Worm (Caenorhabditis elegans) whole organism, young adult: ENCODE results near the gene zzz-1.

Experiments used
- B0336.3 ChIP-seq: fragments of 200-800 bp; sonication (Bioruptor generic); IDR thresholded peaks from 2 replicates; pipeline ENCODE4 v1.3.6; 2022; ENCODE audit warnings: missing genetic modification characterization, missing compliant biosample characterization
- C17E4.6 ChIP-seq: fragments of 200-800 bp; sonication (Bioruptor generic); IDR thresholded peaks from 2 replicates; pipeline ENCODE4 v1.3.6; 2022; ENCODE audit warnings: missing genetic modification reagents, missing genetic modification characterization, missing compliant biosample characterization
- F10E7.11 ChIP-seq: sonication (generic microtip); optimal IDR thresholded peaks from 2 replicates; lab custom pipeline; 2017; ENCODE audit warnings: mild to moderate bottlenecking, missing genetic modification characterization, moderate library complexity, missing compliant biosample characterization
- F52B5.7 ChIP-seq: sonication (generic microtip); optimal IDR thresholded peaks from 2 replicates; lab custom pipeline; 2016; ENCODE audit warnings: mild to moderate bottlenecking, missing genetic modification characterization, missing compliant biosample characterization
- F57A8.1 ChIP-seq: fragments of 200-800 bp; sonication (Bioruptor generic); optimal IDR thresholded peaks from 2 replicates; lab custom pipeline; 2018; ENCODE audit warnings: mild to moderate bottlenecking, missing genetic modification characterization, moderate library complexity, missing compliant biosample characterization
- F57C9.4 ChIP-seq: sonication (generic microtip); optimal IDR thresholded peaks from 2 replicates; lab custom pipeline; 2017; ENCODE audit warnings: mild to moderate bottlenecking, missing genetic modification characterization, missing compliant biosample characterization
- K12H6.12 ChIP-seq: fragments of 200-800 bp; sonication (Bioruptor generic); optimal IDR thresholded peaks from 2 replicates; lab custom pipeline; 2018; ENCODE audit warnings: mild to moderate bottlenecking, missing genetic modification characterization, missing compliant biosample characterization
- T26A5.8 ChIP-seq: sonication (generic microtip); optimal IDR thresholded peaks from 2 replicates; lab custom pipeline; 2016; ENCODE audit warnings: missing genetic modification characterization, missing compliant biosample characterization
- ZK185.1 ChIP-seq: sonication (generic microtip); optimal IDR thresholded peaks from 2 replicates; lab custom pipeline; 2016; ENCODE audit warnings: mild to moderate bottlenecking, missing genetic modification characterization, missing compliant biosample characterization; ENCODE audit not compliant: poor library complexity, severe bottlenecking
- ama-1 ChIP-seq, 3 experiments: fragments of 150-350 bp in 1 of 3; sonication (generic microtip) in 2 of 3; optimal IDR thresholded peaks; 2 replicates each; lab custom pipeline; 2014 to 2018; ENCODE audit warnings: missing biosample characterization in 2 of 3, missing genetic modification characterization in 2 of 3, missing genetic modification reagents in 2 of 3
- aptf-2 ChIP-seq: fragments of 200-800 bp; sonication (Bioruptor generic); conservative IDR thresholded peaks from 2 replicates; pipeline ENCODE4 v1.3.6; 2022; ENCODE audit warnings: missing genetic modification reagents, missing genetic modification characterization, missing compliant biosample characterization
- atf-7 ChIP-seq: sonication (generic microtip); optimal IDR thresholded peaks from 2 replicates; lab custom pipeline; 2017; ENCODE audit warnings: mild to moderate bottlenecking, missing genetic modification characterization, missing compliant biosample characterization
- bed-2 ChIP-seq: fragments of 200-800 bp; sonication (Bioruptor generic); IDR thresholded peaks from 2 replicates; pipeline ENCODE4 v1.3.6; 2022; ENCODE audit warnings: missing genetic modification reagents, missing genetic modification characterization, missing compliant biosample characterization
- cebp-1 ChIP-seq, 2 experiments: fragments of 200-800 bp in 1 of 2; sonication (Bioruptor generic) in 1 of 2; sonication (generic microtip) in 1 of 2; IDR thresholded peaks in 1 of 2; optimal IDR thresholded peaks in 1 of 2; 2 replicates each; pipeline versions ENCODE4 v1.3.6 to Lab custom; 2017 to 2022; ENCODE audit warnings: missing compliant biosample characterization in 2 of 2, missing genetic modification characterization in 2 of 2, mild to moderate bottlenecking in 1 of 2, missing genetic modification reagents in 1 of 2, moderate library complexity in 1 of 2
- ceh-100 ChIP-seq: fragments of 200-800 bp; sonication (Bioruptor generic); IDR thresholded peaks from 2 replicates; pipeline ENCODE4 v1.3.6; 2022; ENCODE audit warnings: missing genetic modification reagents, missing genetic modification characterization, missing compliant biosample characterization
- ceh-79 ChIP-seq: sonication (generic microtip); optimal IDR thresholded peaks from 2 replicates; lab custom pipeline; 2017; ENCODE audit warnings: mild to moderate bottlenecking, missing genetic modification characterization, missing compliant biosample characterization
- ceh-91 ChIP-seq: fragments of 200-800 bp; sonication (Bioruptor generic); IDR thresholded peaks from 2 replicates; pipeline ENCODE4 v1.3.6; 2022; ENCODE audit warnings: missing genetic modification reagents, missing genetic modification characterization, missing compliant biosample characterization
- chd-7 ChIP-seq: sonication (generic microtip); optimal IDR thresholded peaks from 2 replicates; lab custom pipeline; 2016; ENCODE audit warnings: mild to moderate bottlenecking, missing genetic modification characterization, moderate library complexity, missing compliant biosample characterization
- die-1 ChIP-seq: sonication (generic microtip); optimal IDR thresholded peaks from 2 replicates; lab custom pipeline; 2016; ENCODE audit warnings: missing genotype, mild to moderate bottlenecking, missing genetic modification characterization, missing compliant biosample characterization
- dpff-1 ChIP-seq: sonication (generic microtip); optimal IDR thresholded peaks from 2 replicates; lab custom pipeline; 2017; ENCODE audit warnings: mild to moderate bottlenecking, missing genetic modification characterization, missing compliant biosample characterization
- egl-18 ChIP-seq: fragments of 200-800 bp; sonication (Bioruptor generic); IDR thresholded peaks from 2 replicates; pipeline ENCODE4 v1.3.6; 2022; ENCODE audit warnings: missing genetic modification reagents, missing genetic modification characterization, missing compliant biosample characterization
- egrh-3 ChIP-seq: fragments of 200-800 bp; sonication (Bioruptor generic); IDR thresholded peaks from 2 replicates; pipeline ENCODE4 v1.3.6; 2022; ENCODE audit warnings: missing genetic modification reagents, missing genetic modification characterization, missing compliant biosample characterization
- fkh-3 ChIP-seq: sonication (generic microtip); optimal IDR thresholded peaks from 2 replicates; lab custom pipeline; 2016; ENCODE audit warnings: mild to moderate bottlenecking, missing genetic modification characterization, missing compliant biosample characterization
- him-1 ChIP-seq: sonication (generic microtip); optimal IDR thresholded peaks from 2 replicates; lab custom pipeline; 2016; ENCODE audit warnings: missing genotype, missing genetic modification reagents, missing genetic modification characterization, missing compliant biosample characterization
- hmg-1.2 ChIP-seq: fragments of 200-800 bp; sonication (Bioruptor generic); IDR thresholded peaks from 2 replicates; pipeline ENCODE4 v1.3.6; 2022; ENCODE audit warnings: missing genetic modification reagents, missing genetic modification characterization, missing compliant biosample characterization
- let-526 ChIP-seq: fragments of 200-800 bp; sonication (Bioruptor generic); IDR thresholded peaks from 2 replicates; pipeline ENCODE4 v1.3.6; 2022; ENCODE audit warnings: missing genetic modification reagents, missing genetic modification characterization, missing compliant biosample characterization
- lin-40 ChIP-seq: sonication (generic microtip); optimal IDR thresholded peaks from 2 replicates; lab custom pipeline; 2016; ENCODE audit warnings: missing genetic modification characterization, mild to moderate bottlenecking, missing compliant biosample characterization, missing genotype, missing genetic modification reagents
- lsl-1 ChIP-seq: fragments of 200-800 bp; sonication (Bioruptor generic); optimal IDR thresholded peaks from 2 replicates; lab custom pipeline; 2018; ENCODE audit warnings: mild to moderate bottlenecking, missing genetic modification characterization, moderate library complexity, missing compliant biosample characterization
- nhr-80 ChIP-seq: sonication (generic microtip); optimal IDR thresholded peaks from 2 replicates; lab custom pipeline; 2016; ENCODE audit warnings: missing genetic modification characterization, missing compliant biosample characterization
- pbrm-1 ChIP-seq: fragments of 200-800 bp; sonication (Bioruptor generic); IDR thresholded peaks from 2 replicates; pipeline ENCODE4 v1.3.6; 2022; ENCODE audit warnings: missing genetic modification reagents, missing genetic modification characterization, missing compliant biosample characterization
- rec-8 ChIP-seq, 2 experiments: sonication (generic microtip); optimal IDR thresholded peaks; 2 replicates each; lab custom pipeline; 2016; ENCODE audit warnings: mild to moderate bottlenecking in 2 of 2, missing genetic modification characterization in 2 of 2, missing genetic modification reagents in 2 of 2, missing genotype in 2 of 2, missing biosample characterization in 1 of 2, missing compliant biosample characterization in 1 of 2, moderate library complexity in 1 of 2
- repo-1 ChIP-seq: sonication (generic microtip); optimal IDR thresholded peaks from 2 replicates; lab custom pipeline; 2017; ENCODE audit warnings: mild to moderate bottlenecking, missing genetic modification characterization, missing compliant biosample characterization
- snpc-1.3 ChIP-seq: sonication (generic microtip); optimal IDR thresholded peaks from 2 replicates; lab custom pipeline; 2017; ENCODE audit warnings: missing genetic modification characterization, mild to moderate bottlenecking, missing compliant biosample characterization, antibody characterized with exemption, moderate library complexity, missing genotype, missing genetic modification reagents; ENCODE audit not compliant: insufficient read depth
- snpc-3.4 ChIP-seq: sonication (generic microtip); optimal IDR thresholded peaks from 2 replicates; lab custom pipeline; 2017; ENCODE audit warnings: missing genetic modification characterization, mild to moderate bottlenecking, missing compliant biosample characterization, antibody characterized with exemption, moderate library complexity, missing genotype, missing genetic modification reagents
- somi-1 ChIP-seq: fragments of 200-800 bp; sonication (Bioruptor generic); optimal IDR thresholded peaks from 2 replicates; lab custom pipeline; 2018; ENCODE audit warnings: mild to moderate bottlenecking, missing genetic modification characterization, missing compliant biosample characterization
- tbp1 ChIP-seq: fragments of 200-800 bp; sonication (Bioruptor generic); optimal IDR thresholded peaks from 2 replicates; lab custom pipeline; 2018; ENCODE audit warnings: mild to moderate bottlenecking, missing genetic modification characterization, missing compliant biosample characterization
- zim-3 ChIP-seq: sonication (generic microtip); optimal IDR thresholded peaks from 2 replicates; lab custom pipeline; 2017; ENCODE audit warnings: mild to moderate bottlenecking, missing genetic modification characterization, moderate library complexity, missing compliant biosample characterization
- ztf-22 ChIP-seq: fragments of 200-800 bp; sonication (Bioruptor generic); optimal IDR thresholded peaks from 2 replicates; lab custom pipeline; 2018; ENCODE audit warnings: mild to moderate bottlenecking, missing genetic modification characterization, moderate library complexity, missing compliant biosample characterization
- ztf-28 ChIP-seq: fragments of 200-800 bp; sonication (Bioruptor generic); IDR thresholded peaks from 2 replicates; pipeline ENCODE4 v1.3.6; 2022; ENCODE audit warnings: missing genetic modification reagents, missing genetic modification characterization, missing compliant biosample characterization
- ztf-3 ChIP-seq: fragments of 200-800 bp; sonication (Bioruptor generic); optimal IDR thresholded peaks from 2 replicates; lab custom pipeline; 2018; ENCODE audit warnings: mild to moderate bottlenecking, missing genetic modification characterization, missing compliant biosample characterization

zzz-1 gene

DNA sequence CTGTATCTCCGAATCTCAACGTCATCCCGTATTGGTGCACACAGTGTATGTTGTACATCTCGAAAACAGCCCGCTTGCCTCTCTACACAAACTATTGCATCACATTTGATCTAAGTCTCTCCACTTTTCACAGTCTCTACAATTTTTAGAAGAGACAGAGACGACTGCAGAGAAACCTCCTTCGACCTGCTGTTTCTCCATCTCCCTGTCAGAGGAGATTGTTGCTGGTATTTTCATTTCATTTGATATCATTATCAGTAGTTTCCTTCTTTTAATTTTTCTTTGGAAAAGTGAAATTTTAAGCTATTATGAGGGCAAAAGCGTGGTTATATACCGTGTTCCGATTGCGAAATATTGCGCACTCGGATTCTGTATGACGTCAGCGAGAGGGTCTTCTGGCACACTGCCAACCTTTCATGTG lies 31.6 kb upstream of the zzz-1 start (continued):
- no peak for TF ChIP-seq rec-8 (tag; optimal IDR thresholded peaks at IDR 0.05; lab: Kevin White, UChicago)
- TF ChIP-seq die-1 (tag; lab: Kevin White, UChicago), result no peak
- peak; percentile 31; the same call in 1 of the 2 replicates for TF ChIP-seq pbrm-1 (GFP tag; lab: Robert Waterston, UW)
- TF ChIP-seq ama-1 (optimal IDR thresholded peaks at IDR 0.05; lab: Kevin White, UChicago), result peak; percentile 41
- no peak for TF ChIP-seq ama-1 (GFP tag; optimal IDR thresholded peaks at IDR 0.05; lab: Kevin White, UChicago)
- TF ChIP-seq ceh-79 (tag; lab: Kevin White, UChicago), result no peak
- TF ChIP-seq F57A8.1 (GFP tag; lab: Kevin White, UChicago), result no peak
- TF ChIP-seq chd-7 (tag; lab: Kevin White, UChicago), result peak; percentile 72
- TF ChIP-seq him-1, result no peak
- TF ChIP-seq lin-40 (tag; lab: Kevin White, UChicago), result peak; percentile 55
- TF ChIP-seq F52B5.7, result no peak
- TF ChIP-seq T26A5.8 (tag; lab: Kevin White, UChicago), result no peak
- peak; percentile 95 for TF ChIP-seq cebp-1 (GFP tag; IDR thresholded peaks at IDR 0.05; lab: Robert Waterston, UW)
- peak; percentile 99 for TF ChIP-seq cebp-1 (tag; optimal IDR thresholded peaks at IDR 0.05; lab: Kevin White, UChicago)
- TF ChIP-seq K12H6.12 (tag; lab: Kevin White, UChicago), result peak; percentile 42
- no peak for TF ChIP-seq egl-18 (GFP tag; lab: Robert Waterston, UW)
- peak; percentile 4 for TF ChIP-seq tbp1 (GFP tag; lab: Kevin White, UChicago)

DNA sequence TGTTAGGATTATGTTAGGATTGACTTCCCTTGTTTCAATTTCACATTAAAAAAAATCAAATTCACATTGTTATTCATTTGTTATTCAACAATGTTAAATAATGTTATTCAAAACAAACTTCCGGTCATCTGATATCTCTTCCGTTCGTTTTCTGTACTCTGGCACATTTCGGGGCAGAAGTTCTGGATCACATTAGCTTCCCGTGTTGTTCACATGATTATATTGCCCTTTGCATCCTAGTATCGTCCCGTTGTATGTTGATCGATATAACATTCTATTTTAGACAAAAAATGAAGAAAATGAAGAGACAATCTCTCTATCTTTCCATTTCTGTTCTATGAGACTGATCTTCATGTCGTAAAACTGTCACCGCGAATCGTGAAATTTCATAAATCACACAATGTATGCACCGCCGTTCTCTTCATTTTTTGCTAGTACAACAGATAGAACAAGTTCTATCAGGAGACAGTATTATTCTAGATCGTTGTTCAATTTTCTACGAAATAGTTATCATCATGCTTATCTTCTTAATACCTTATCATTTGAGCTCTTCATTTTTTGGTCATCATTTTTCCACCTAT lies 31.1 kb upstream of the zzz-1 start:
- no peak for TF ChIP-seq dpff-1
- TF ChIP-seq ztf-22 (GFP tag; lab: Kevin White, UChicago), result no peak
- no peak for TF ChIP-seq zim-3 (tag; lab: Kevin White, UChicago)
- no peak for TF ChIP-seq egrh-3 (GFP tag; lab: Robert Waterston, UW)
- TF ChIP-seq F57C9.4, result no peak
- no peak for TF ChIP-seq chd-7 (tag; lab: Kevin White, UChicago)
- no peak for TF ChIP-seq atf-7 (tag; lab: Kevin White, UChicago)
- TF ChIP-seq F10E7.11 (tag; lab: Kevin White, UChicago), result no peak
- no peak for TF ChIP-seq let-526 (GFP tag; lab: Robert Waterston, UW)
- TF ChIP-seq, all 124 proteins: peak for 0

DNA sequence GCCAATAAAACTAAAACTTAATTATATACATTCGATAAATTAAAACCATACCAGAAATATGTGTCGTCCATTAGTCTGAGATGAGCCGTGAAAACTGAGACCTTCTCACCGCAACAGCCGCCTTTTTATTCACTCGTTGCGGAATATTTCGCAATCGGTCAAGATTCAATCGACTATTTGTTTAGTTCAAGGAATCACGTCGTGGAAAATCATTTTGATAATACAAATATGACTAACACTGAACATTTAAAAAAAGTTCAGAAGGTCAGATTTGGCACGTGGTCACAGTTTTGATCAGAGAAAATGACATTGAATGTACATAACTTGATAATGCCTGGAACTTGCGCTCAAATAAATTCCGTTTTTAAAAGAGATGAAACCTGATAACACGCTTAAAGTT lies 29.8 kb upstream of the zzz-1 start, which contains the start of gene F17C11.11:
Gene F17C11.11, minus strand, starts transcription at position 79 of the 400 bp plus-strand sequence.
- peak; percentile 80 for TF ChIP-seq nhr-80 (tag; lab: Kevin White, UChicago)
- TF ChIP-seq hmg-1.2 (GFP tag; lab: Robert Waterston, UW), result no peak
- no peak for TF ChIP-seq ceh-91 (GFP tag; lab: Robert Waterston, UW)
- TF ChIP-seq cebp-1 (GFP tag; IDR thresholded peaks at IDR 0.05; lab: Robert Waterston, UW), result peak; percentile 95
- peak; percentile 99 for TF ChIP-seq cebp-1 (tag; optimal IDR thresholded peaks at IDR 0.05; lab: Kevin White, UChicago)
- TF ChIP-seq chd-7 (tag; lab: Kevin White, UChicago), result peak; percentile 20
- TF ChIP-seq pbrm-1 (GFP tag; lab: Robert Waterston, UW), result no peak
- TF ChIP-seq ZK185.1, result peak; percentile 22
- 0 out of 2 replicates have a peak, but pooled peaks have one; percentile 19 for TF ChIP-seq B0336.3 (GFP tag; lab: Robert Waterston, UW)
- TF ChIP-seq fkh-3 (tag; lab: Kevin White, UChicago), result no peak
- no peak for TF ChIP-seq ceh-100

DNA sequence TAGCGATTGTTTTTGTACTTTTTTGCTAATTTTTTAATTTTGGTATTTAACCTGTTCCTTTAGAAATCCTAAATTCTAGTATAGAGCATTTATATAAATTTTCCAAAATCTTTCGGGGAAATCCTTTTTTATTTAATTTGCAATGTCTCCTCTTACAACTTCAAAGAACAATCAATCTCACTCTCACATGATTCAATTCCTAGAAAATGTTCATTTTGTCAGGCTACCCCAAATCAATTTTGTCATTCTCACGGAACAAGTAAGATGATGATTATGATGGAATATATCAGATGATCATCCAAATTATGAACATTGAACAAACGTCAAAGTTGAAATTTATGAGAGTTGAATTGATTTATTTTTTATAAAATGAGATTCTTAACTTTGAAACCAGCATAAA lies 28.3 kb upstream of the zzz-1 start:
- TF ChIP-seq tbp1 (GFP tag; lab: Kevin White, UChicago), result peak; percentile 2
- TF ChIP-seq aptf-2 (GFP tag; lab: Robert Waterston, UW), result no peak
- TF ChIP-seq ama-1 (optimal IDR thresholded peaks at IDR 0.05; lab: Kevin White, UChicago), result peak; percentile 37
- peak in 1 of 2 experiments; percentile 10 for TF ChIP-seq ama-1 (GFP tag; optimal IDR thresholded peaks at IDR 0.05; lab: Kevin White, UChicago)
- no peak for TF ChIP-seq lsl-1
- TF ChIP-seq let-526 (GFP tag; lab: Robert Waterston, UW), result no peak
- TF ChIP-seq C17E4.6 (GFP tag; lab: Robert Waterston, UW), result no peak
- no peak for TF ChIP-seq egrh-3 (GFP tag; lab: Robert Waterston, UW)
- no peak for TF ChIP-seq die-1 (tag; lab: Kevin White, UChicago)
- peak; percentile 54; the same call in 1 of the 2 replicates for TF ChIP-seq cebp-1 (GFP tag; IDR thresholded peaks at IDR 0.05; lab: Robert Waterston, UW)
- TF ChIP-seq cebp-1 (tag; optimal IDR thresholded peaks at IDR 0.05; lab: Kevin White, UChicago), result peak; percentile 51
- peak; percentile 50 for TF ChIP-seq somi-1 (GFP tag; lab: Kevin White, UChicago)
- TF ChIP-seq snpc-3.4, result no peak
- no peak for TF ChIP-seq ztf-28 (GFP tag; lab: Robert Waterston, UW)
- TF ChIP-seq snpc-1.3, result no peak
- TF ChIP-seq repo-1, result peak; percentile 21
- no peak for TF ChIP-seq bed-2
- TF ChIP-seq ztf-3 (GFP tag; lab: Kevin White, UChicago), result no peak
